Fruit fly (Drosophila melanogaster) whole organism, larva: Measurements from ENCODE around the gene CG14085.

Experiments used
- noc ChIP-seq: fragments of 200-800 bp; sonication (Bioruptor generic); optimal IDR thresholded peaks from 3 replicates; lab custom pipeline; 2019; ENCODE audit warnings: missing biosample characterization, mild to moderate bottlenecking, missing genetic modification characterization, moderate library complexity

The CG14085 gene

dm6 chr3L:19254715-19255428 is 14.3 kb upstream of the CG14085 start, which contains the start of the genes mRpL21 and rept:
mRpL21 (minus strand) TSS chr3L:19255061.
rept (plus strand) TSS chr3L:19255340.
- TF ChIP-seq noc (tag; lab: Kevin White, UChicago) = peak; percentile 66

- TF ChIP-seq noc (tag; lab: Kevin White, UChicago) = no peak
Observed at dm6 chr3L:19258199-19258598, 11.0 kb upstream of the CG14085 start.

dm6 chr3L:19260278-19260803 is 8.8 kb upstream of the CG14085 start, which contains the start of gene nes:
nes (minus strand) TSS chr3L:19260679.
- peak; percentile 59 for TF ChIP-seq noc (tag; lab: Kevin White, UChicago)

dm6 chr3L:19261213-19261612 is 7.9 kb upstream of the CG14085 start, which contains the start of gene Bet1:
Bet1 (plus strand) TSS chr3L:19261394.
- TF ChIP-seq noc (tag; lab: Kevin White, UChicago) = no peak

- no peak for TF ChIP-seq noc (tag; lab: Kevin White, UChicago)
Observed at dm6 chr3L:19261720-19262119, 7.4 kb upstream of the CG14085 start.

dm6 chr3L:19263480-19264140 is 5.5 kb upstream of the CG14085 start, which contains the start of the genes CG42374 and Mettl5:
CG42374 (plus strand) TSS chr3L:19263766.
Mettl5 (plus strand) TSS chr3L:19263766.
- no peak for TF ChIP-seq noc (tag; lab: Kevin White, UChicago)

- TF ChIP-seq noc (tag; lab: Kevin White, UChicago) = peak; percentile 63
Observed at dm6 chr3L:19264141-19264487, 5.0 kb upstream of the CG14085 start, which contains the start of gene Max. Max (minus strand) TSS chr3L:19264184.

dm6 chr3L:19265761-19266160 is 3.4 kb upstream of the CG14085 start, which contains the start of gene CG45081:
CG45081 (plus strand) TSS chr3L:19266061.
- no peak for TF ChIP-seq noc (tag; lab: Kevin White, UChicago)

dm6 chr3L:19270542-19270941 is 1.4 kb downstream of the CG14085 start, which contains the start of gene CG14088:
CG14088 (minus strand) TSS chr3L:19270642.
- TF ChIP-seq noc (tag; lab: Kevin White, UChicago) = no peak

dm6 chr3L:19275491-19275890 is 6.3 kb downstream of the CG14085 start, which contains the start of gene CG14086:
CG14086 (plus strand) TSS chr3L:19275791.
- TF ChIP-seq noc (tag; lab: Kevin White, UChicago) = no peak

- no peak for TF ChIP-seq noc (tag; lab: Kevin White, UChicago)
Observed at dm6 chr3L:19280283-19280682, 11.1 kb downstream of the CG14085 start.

dm6 chr3L:19280700-19281099 is 11.5 kb downstream of the CG14085 start, which contains the start of gene CG14089:
CG14089 (minus strand) TSS chr3L:19280800.
- no peak for TF ChIP-seq noc (tag; lab: Kevin White, UChicago)

dm6 chr3L:19288395-19288969 is 19.3 kb downstream of the CG14085 start:
- TF ChIP-seq noc (tag; lab: Kevin White, UChicago) = no peak

- peak; percentile 19 for TF ChIP-seq noc (tag; lab: Kevin White, UChicago)
Observed at dm6 chr3L:19289411-19289810, 20.3 kb downstream of the CG14085 start.
